Worm (Caenorhabditis elegans): ENCODE results near the gene oac-5.

DNA sequence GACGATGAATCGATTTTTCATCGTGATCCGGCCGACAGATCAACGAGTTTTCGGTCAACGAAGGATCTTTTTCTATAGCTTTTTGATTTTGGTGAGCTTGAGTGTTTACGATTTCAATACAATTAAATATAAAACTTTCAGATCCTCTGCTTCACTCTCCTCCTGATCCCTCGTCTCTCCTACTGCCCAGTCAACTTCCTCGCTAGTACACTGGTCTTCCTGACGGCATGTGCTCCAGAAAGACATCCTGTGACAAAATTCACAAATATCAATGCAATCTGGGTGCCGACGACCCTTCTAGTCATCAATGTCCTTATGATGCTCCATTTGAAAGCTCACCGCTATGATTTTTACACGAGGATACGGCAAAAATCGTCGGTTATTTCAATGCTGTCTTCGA, 15.8 kb downstream of the oac-5 start:
- TF ChIP-seq flt-1 (GFP tag; IDR thresholded peaks at IDR 0.05) (no peak), med-1 (GFP tag; optimal IDR thresholded peaks at IDR 0.05; ENCODE audit: insufficient read depth) (no peak), ztf-29 (GFP tag; IDR thresholded peaks at IDR 0.05) (no peak), T22C8.4 (GFP tag; IDR thresholded peaks at IDR 0.05) (no peak), cog-1 (tag; optimal IDR thresholded peaks at IDR 0.05) (no peak), klf-2 (GFP tag; conservative IDR thresholded peaks at IDR 0.05) (no peak), ztf-23 (GFP tag; IDR thresholded peaks at IDR 0.05) (no peak), ref-1 (GFP tag; conservative IDR thresholded peaks at IDR 0.05) (no peak)
